Worm (Caenorhabditis elegans): ENCODE data around the gene F14B8.6.

- TF ChIP-seq klf-2 (GFP tag; conservative IDR thresholded peaks at IDR 0.05) = no peak
- no peak for TF ChIP-seq flt-1 (GFP tag; IDR thresholded peaks at IDR 0.05)
- no peak for TF ChIP-seq med-1 (GFP tag; optimal IDR thresholded peaks at IDR 0.05; ENCODE audit: insufficient read depth)
- TF ChIP-seq ztf-29 (GFP tag; IDR thresholded peaks at IDR 0.05) = no peak
- TF ChIP-seq cog-1 (tag; optimal IDR thresholded peaks at IDR 0.05) = no peak
- no peak for TF ChIP-seq ref-1 (GFP tag; conservative IDR thresholded peaks at IDR 0.05)
- no peak for TF ChIP-seq T22C8.4 (GFP tag; IDR thresholded peaks at IDR 0.05)
- no peak for TF ChIP-seq tab-1 (GFP tag; IDR thresholded peaks at IDR 0.05)
Observed at ce11 chrX:6889374-6889773, 42.9 kb downstream of the F14B8.6 start, which contains the start of gene unc-6.

All from whole organism, midembryonic.